Worm (Caenorhabditis elegans): ENCODE data around the gene ZK643.5.

DNA sequence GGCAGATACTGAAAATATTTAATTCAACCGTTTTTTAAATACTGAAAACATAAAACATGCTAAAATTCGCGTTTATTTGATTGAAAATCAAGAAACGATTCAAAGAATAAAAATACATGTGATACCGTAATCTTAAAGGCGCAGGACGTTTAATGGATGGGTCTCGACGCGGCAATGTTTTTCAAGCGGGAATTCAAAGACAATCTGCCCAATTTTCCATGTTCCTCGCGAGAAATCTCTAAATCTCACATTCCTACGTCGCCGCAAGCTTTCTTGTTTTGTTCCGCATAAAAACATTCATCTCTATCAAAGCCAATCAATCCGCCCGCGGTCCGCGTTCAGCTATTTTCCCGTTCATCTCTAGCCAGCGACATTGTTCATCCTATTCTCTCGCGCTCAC is 45.5 kb upstream of the ZK643.5 start:
- TF ChIP-seq nhr-11 (tag; optimal IDR thresholded peaks at IDR 0.05) (no peak), pat-9 (tag; optimal IDR thresholded peaks at IDR 0.05) (no peak), pha-4 (tag; optimal IDR thresholded peaks at IDR 0.05) (no peak), madf-2 (tag; optimal IDR thresholded peaks at IDR 0.05) (no peak), lin-11 (tag; optimal IDR thresholded peaks at IDR 0.05) (no peak), pag-3 (tag; optimal IDR thresholded peaks at IDR 0.05; ENCODE audit: borderline replicate concordance) (no peak), unc-86 (tag; optimal IDR thresholded peaks at IDR 0.05) (no peak), che-1 (tag; optimal IDR thresholded peaks at IDR 0.05) (no peak), ceh-34 (tag; optimal IDR thresholded peaks at IDR 0.05) (no peak), K09A11.1 (tag; optimal IDR thresholded peaks at IDR 0.05; ENCODE audit: insufficient read depth) (no peak), ceh-14 (tag; optimal IDR thresholded peaks at IDR 0.05) (no peak), tbx-2 (tag; optimal IDR thresholded peaks at IDR 0.05) (no peak), fkh-10 (GFP tag; optimal IDR thresholded peaks at IDR 0.05) (no peak)
